Fruit fly (Drosophila melanogaster) whole organism, embryonic: ENCODE data around the gene L2HGDH.

Experiments used
- CG1024 ChIP-seq: fragments of 200-800 bp; sonication (Bioruptor generic); IDR thresholded peaks from 2 replicates; pipeline ENCODE4 v1.3.6; 2022; ENCODE audit warnings: missing biosample characterization, missing genetic modification characterization
- CG12219 ChIP-seq: fragments of 200-800 bp; sonication (Bioruptor generic); optimal IDR thresholded peaks from 3 replicates; lab custom pipeline; 2018; ENCODE audit warnings: missing biosample characterization, mild to moderate bottlenecking, missing genetic modification characterization
- CG12769 ChIP-seq: fragments of 200-800 bp; sonication (Bioruptor generic); optimal IDR thresholded peaks from 2 replicates; lab custom pipeline; 2019; ENCODE audit warnings: missing biosample characterization, mild to moderate bottlenecking, missing genetic modification characterization, moderate library complexity
- CG15269 ChIP-seq: fragments of 200-800 bp; sonication (Bioruptor generic); optimal IDR thresholded peaks from 2 replicates; lab custom pipeline; 2018; ENCODE audit warnings: missing biosample characterization, mild to moderate bottlenecking, missing genetic modification characterization, moderate library complexity
- CG16779 ChIP-seq: fragments of 200-800 bp; sonication (Bioruptor generic); IDR thresholded peaks from 2 replicates; pipeline ENCODE4 v1.3.6; 2022; ENCODE audit warnings: missing biosample characterization, missing genetic modification characterization
- CG18262 ChIP-seq: fragments of 200-800 bp; optimal IDR thresholded peaks from 3 replicates; lab custom pipeline; 2019; ENCODE audit warnings: missing biosample characterization, mild to moderate bottlenecking, missing genetic modification characterization, moderate library complexity
- CG2116 ChIP-seq: fragments of 200-800 bp; sonication (Bioruptor generic); optimal IDR thresholded peaks from 3 replicates; lab custom pipeline; 2018; ENCODE audit warnings: missing biosample characterization, mild to moderate bottlenecking, missing genetic modification characterization
- CG2120 ChIP-seq: fragments of 200-800 bp; sonication (Bioruptor generic); optimal IDR thresholded peaks from 3 replicates; lab custom pipeline; 2016; ENCODE audit warnings: missing biosample characterization, missing genetic modification characterization
- CG2199 ChIP-seq: fragments of 200-800 bp; sonication (Bioruptor generic); IDR thresholded peaks from 3 replicates; pipeline ENCODE4 v1.3.6; 2022; ENCODE audit warnings: missing biosample characterization, missing genetic modification characterization
- CG2202 ChIP-seq: fragments of 200-800 bp; sonication (Bioruptor generic); optimal IDR thresholded peaks from 2 replicates; lab custom pipeline; 2018; ENCODE audit warnings: missing biosample characterization, mild to moderate bottlenecking, missing genetic modification characterization
- CG3281 ChIP-seq: fragments of 200-800 bp; sonication (Bioruptor generic); optimal IDR thresholded peaks from 3 replicates; lab custom pipeline; 2017; ENCODE audit warnings: missing biosample characterization, mild to moderate bottlenecking, missing genetic modification characterization
- CG3838 ChIP-seq: fragments of 200-800 bp; sonication (Bioruptor generic); optimal IDR thresholded peaks from 3 replicates; lab custom pipeline; 2016; ENCODE audit warnings: missing biosample characterization, missing genetic modification characterization
- CG43689 ChIP-seq: fragments of 200-800 bp; sonication (Bioruptor generic); IDR thresholded peaks from 2 replicates; pipeline ENCODE4 v1.3.6; 2022; ENCODE audit warnings: missing biosample characterization, missing genetic modification characterization
- CG4404 ChIP-seq: fragments of 200-800 bp; sonication (Bioruptor generic); IDR thresholded peaks from 2 replicates; pipeline ENCODE4 v1.3.6; 2022; ENCODE audit warnings: missing biosample characterization, missing genetic modification characterization
- CG7928 ChIP-seq: fragments of 200-800 bp; sonication (Bioruptor generic); optimal IDR thresholded peaks from 2 replicates; lab custom pipeline; 2017; ENCODE audit warnings: missing biosample characterization, mild to moderate bottlenecking, missing genetic modification characterization
- CG8089 ChIP-seq: fragments of 200-800 bp; sonication (Bioruptor generic); optimal IDR thresholded peaks from 3 replicates; lab custom pipeline; 2016; ENCODE audit warnings: missing biosample characterization, missing genetic modification characterization
- CG8388 ChIP-seq: fragments of 200-800 bp; sonication (Bioruptor generic); optimal IDR thresholded peaks from 2 replicates; lab custom pipeline; 2019; ENCODE audit warnings: missing biosample characterization, mild to moderate bottlenecking, missing genetic modification characterization, moderate library complexity
- CG9437 ChIP-seq: fragments of 200-800 bp; sonication (Bioruptor generic); optimal IDR thresholded peaks from 2 replicates; lab custom pipeline; 2018; ENCODE audit warnings: missing biosample characterization, mild to moderate bottlenecking, missing genetic modification characterization
- CG9609 ChIP-seq: fragments of 200-800 bp; sonication (Bioruptor generic); optimal IDR thresholded peaks from 3 replicates; lab custom pipeline; 2016; ENCODE audit warnings: missing biosample characterization, missing genetic modification characterization
- Dfd ChIP-seq, 2 experiments: fragments of >200 bp; optimal IDR thresholded peaks; 2 replicates each; lab custom pipeline; 2017; ENCODE audit warnings: missing biosample characterization in 2 of 2, missing genetic modification characterization in 2 of 2
- Elba2 ChIP-seq: fragments of 200-800 bp; sonication (Bioruptor generic); optimal IDR thresholded peaks from 3 replicates; lab custom pipeline; 2016; ENCODE audit warnings: missing biosample characterization, missing genetic modification characterization
- Hand ChIP-seq: fragments of 200-800 bp; sonication (Bioruptor generic); optimal IDR thresholded peaks from 2 replicates; lab custom pipeline; 2017; ENCODE audit warnings: mild to moderate bottlenecking, missing biosample characterization, missing genetic modification reagents, missing genetic modification characterization
- Hr51 ChIP-seq, 2 experiments: fragments of 200-800 bp; sonication (Bioruptor generic); optimal IDR thresholded peaks; 2 replicates in 1 of 2; 3 replicates in 1 of 2; lab custom pipeline; 2016 to 2018; ENCODE audit warnings: missing biosample characterization in 2 of 2, missing genetic modification characterization in 2 of 2, mild to moderate bottlenecking in 1 of 2, moderate library complexity in 1 of 2
- Hr78 ChIP-seq, 2 experiments: fragments of 200-800 bp in 1 of 2; fragments of >200 bp in 1 of 2; sonication (Bioruptor generic) in 1 of 2; optimal IDR thresholded peaks; 2 replicates each; lab custom pipeline; 2017 to 2019; ENCODE audit warnings: missing biosample characterization in 2 of 2, missing genetic modification characterization in 2 of 2, mild to moderate bottlenecking in 1 of 2, moderate library complexity in 1 of 2
- Jarid2 ChIP-seq: fragments of 200-800 bp; sonication (Bioruptor generic); optimal IDR thresholded peaks from 3 replicates; lab custom pipeline; 2017; ENCODE audit warnings: mild to moderate bottlenecking, missing biosample characterization, missing genetic modification reagents, missing genetic modification characterization
- Lpt ChIP-seq: fragments of >200 bp; optimal IDR thresholded peaks from 2 replicates; lab custom pipeline; 2018; ENCODE audit warnings: missing biosample characterization, missing genetic modification characterization
- Med ChIP-seq: fragments of 200-800 bp; sonication (Bioruptor generic); peaks from one replicate; lab custom pipeline; 2016; ENCODE audit warnings: missing biosample characterization, missing genetic modification characterization, mild to moderate bottlenecking, inconsistent platforms, moderate library complexity
- Oaz ChIP-seq: fragments of 200-800 bp; sonication (Bioruptor generic); IDR thresholded peaks from 2 replicates; pipeline ENCODE4 v1.3.6; 2022; ENCODE audit warnings: missing biosample characterization, missing genetic modification characterization
- Sry-β ChIP-seq: fragments of 200-800 bp; sonication (Bioruptor generic); optimal IDR thresholded peaks from 2 replicates; lab custom pipeline; 2018; ENCODE audit warnings: missing biosample characterization, mild to moderate bottlenecking, missing genetic modification characterization, moderate library complexity
- Usf ChIP-seq: fragments of 200-800 bp; sonication (Bioruptor generic); optimal IDR thresholded peaks from 2 replicates; lab custom pipeline; 2017; ENCODE audit warnings: missing genotype, missing biosample characterization, missing genetic modification characterization
- ap ChIP-seq: fragments of 200-800 bp; sonication (Bioruptor generic); IDR thresholded peaks from 2 replicates; pipeline ENCODE4 v1.3.6; 2022; ENCODE audit warnings: missing biosample characterization, missing genetic modification characterization
- bsh ChIP-seq, 2 experiments: fragments of 200-800 bp; sonication (Bioruptor generic); optimal IDR thresholded peaks; 2 replicates each; lab custom pipeline; 2017 to 2018; ENCODE audit warnings: mild to moderate bottlenecking in 2 of 2, missing biosample characterization in 2 of 2, missing genetic modification characterization in 2 of 2, moderate library complexity in 1 of 2
- btn ChIP-seq: fragments of 200-800 bp; sonication (Bioruptor generic); optimal IDR thresholded peaks from 2 replicates; lab custom pipeline; 2016; ENCODE audit warnings: missing biosample characterization, missing genetic modification characterization
- dysf ChIP-seq: fragments of 200-800 bp; sonication (Bioruptor generic); IDR thresholded peaks from 3 replicates; pipeline ENCODE4 v1.3.6; 2022; ENCODE audit warnings: missing biosample characterization, missing genetic modification characterization
- ems ChIP-seq: fragments of 200-800 bp; sonication (Bioruptor generic); optimal IDR thresholded peaks from 3 replicates; lab custom pipeline; 2016; ENCODE audit warnings: missing biosample characterization, missing genetic modification characterization
- esg ChIP-seq: fragments of 200-800 bp; sonication (Bioruptor generic); conservative IDR thresholded peaks from 2 replicates; pipeline ENCODE4 v1.3.6; 2022; ENCODE audit warnings: missing biosample characterization, missing genetic modification characterization
- ewg ChIP-seq: fragments of 200-800 bp; sonication (Bioruptor generic); optimal IDR thresholded peaks from 3 replicates; lab custom pipeline; 2017; ENCODE audit warnings: mild to moderate bottlenecking, missing biosample characterization, missing genetic modification reagents, missing genetic modification characterization
- exex ChIP-seq: fragments of 200-800 bp; sonication (Bioruptor generic); optimal IDR thresholded peaks from 4 replicates; lab custom pipeline; 2018; ENCODE audit warnings: missing biosample characterization, mild to moderate bottlenecking, missing genetic modification characterization, moderate library complexity
- gce ChIP-seq: fragments of 200-800 bp; sonication (Bioruptor generic); IDR thresholded peaks from 3 replicates; pipeline ENCODE4 v1.3.6; 2022; ENCODE audit warnings: missing biosample characterization, missing genetic modification characterization
- her ChIP-seq: fragments of 200-800 bp; sonication (Bioruptor generic); optimal IDR thresholded peaks from 2 replicates; lab custom pipeline; 2016; ENCODE audit warnings: missing biosample characterization, missing genetic modification characterization
- inv ChIP-seq: fragments of 200-800 bp; sonication (Bioruptor generic); IDR thresholded peaks from 2 replicates; pipeline ENCODE4 v1.3.6; 2022; ENCODE audit warnings: missing biosample characterization, missing genetic modification characterization; ENCODE audit not compliant: partially characterized antibody
- kah ChIP-seq: fragments of 200-800 bp; sonication (Bioruptor generic); optimal IDR thresholded peaks from 2 replicates; lab custom pipeline; 2018; ENCODE audit warnings: missing biosample characterization, mild to moderate bottlenecking, missing genetic modification characterization
- prd ChIP-seq, 3 experiments: fragments of >200 bp in 2 of 3; fragments of 200-800 bp in 1 of 3; sonication (Bioruptor generic) in 1 of 3; optimal IDR thresholded peaks in 2 of 3; IDR thresholded peaks in 1 of 3; 2 replicates in 2 of 3; 3 replicates in 1 of 3; pipeline versions ENCODE4 v1.3.6 to Lab custom; 2017 to 2022; ENCODE audit warnings: missing biosample characterization in 1 of 3, missing genetic modification characterization in 1 of 3
- salm ChIP-seq: fragments of 200-800 bp; sonication (Bioruptor generic); optimal IDR thresholded peaks from 2 replicates; lab custom pipeline; 2018; ENCODE audit warnings: missing biosample characterization, mild to moderate bottlenecking, missing genetic modification characterization
- sc ChIP-seq, 3 experiments: fragments of >200 bp in 2 of 3; fragments of 200-800 bp in 1 of 3; sonication (Bioruptor generic) in 1 of 3; optimal IDR thresholded peaks; 2 replicates in 2 of 3; 3 replicates in 1 of 3; lab custom pipeline; 2017; ENCODE audit warnings: mild to moderate bottlenecking in 1 of 3, missing biosample characterization in 1 of 3, missing genetic modification characterization in 1 of 3, missing genetic modification reagents in 1 of 3
- schlank ChIP-seq: fragments of 200-800 bp; sonication (Bioruptor generic); optimal IDR thresholded peaks from 2 replicates; lab custom pipeline; 2018; ENCODE audit warnings: missing biosample characterization, mild to moderate bottlenecking, missing genetic modification characterization
- sug ChIP-seq: fragments of 200-800 bp; optimal IDR thresholded peaks from 2 replicates; lab custom pipeline; 2019; ENCODE audit warnings: missing biosample characterization, mild to moderate bottlenecking, missing genetic modification characterization, moderate library complexity
- unpg ChIP-seq: fragments of 200-800 bp; sonication (Bioruptor generic); optimal IDR thresholded peaks from 3 replicates; lab custom pipeline; 2018; ENCODE audit warnings: missing biosample characterization, mild to moderate bottlenecking, missing genetic modification characterization, moderate library complexity

The L2HGDH gene

dm6 chr2L:19009130-19009529, 34.9 kb upstream of the L2HGDH start, which contains the start of gene RpL30 (continued):
- TF ChIP-seq CG3838 (GFP tag; lab: Kevin White, UChicago) (peak; percentile 64), CG2199 (GFP tag; lab: Robert Waterston, UW) (peak; percentile 86), schlank (peak; percentile 92), CG12219 (GFP tag; lab: Kevin White, UChicago) (peak; percentile 91), CG7928 (GFP tag; lab: Kevin White, UChicago) (peak; percentile 75), inv (GFP tag; lab: Robert Waterston, UW) (peak; percentile 33; the same call in 1 of the 2 replicates), CG43689 (GFP tag; lab: Robert Waterston, UW) (peak; percentile 55; the same call in 1 of the 2 replicates), bsh (GFP tag; optimal IDR thresholded peaks at IDR 0.05; lab: Kevin White, UChicago) (peak; percentile 81 to 82), CG2120 (GFP tag; lab: Kevin White, UChicago) (peak; percentile 81), CG1024 (GFP tag; lab: Robert Waterston, UW) (peak; percentile 71), btn (GFP tag; lab: Kevin White, UChicago) (peak; percentile 92), Hand (peak; percentile 91), Jarid2 (GFP tag; lab: Kevin White, UChicago) (peak; percentile 85), Sry-β (GFP tag; lab: Kevin White, UChicago) (peak; percentile 61), CG12769 (tag; lab: Kevin White, UChicago) (peak; percentile 94), CG2116 (peak; percentile 90), CG8089 (GFP tag; lab: Kevin White, UChicago) (peak; percentile 92), CG3281 (peak; percentile 93), gce (peak; percentile 94), CG2202 (tag; lab: Kevin White, UChicago) (peak; percentile 91), prd (optimal IDR thresholded peaks at IDR 0.05; lab: Kevin White, UChicago) (no peak), prd (GFP tag; IDR thresholded peaks at IDR 0.05; lab: Robert Waterston, UW) (peak; percentile 71), dysf (GFP tag; lab: Robert Waterston, UW) (peak; percentile 84), esg (0 out of 2 replicates have a peak, but pooled peaks have one; percentile 39), unpg (GFP tag; lab: Kevin White, UChicago) (peak; percentile 90), ems (peak; percentile 88), CG8388 (GFP tag; lab: Kevin White, UChicago) (peak; percentile 82), kah (peak; percentile 88), ewg (GFP tag; lab: Kevin White, UChicago) (peak; percentile 84), CG9437 (GFP tag; lab: Kevin White, UChicago) (peak; percentile 67), CG9609 (GFP tag; lab: Kevin White, UChicago) (peak; percentile 92), CG4404 (peak; percentile 52; the same call in 1 of the 2 replicates), CG16779 (GFP tag; lab: Robert Waterston, UW) (peak; percentile 91), her (GFP tag; lab: Kevin White, UChicago) (peak; percentile 94), Med (GFP tag; lab: Kevin White, UChicago) (peak; percentile 99), ap (peak; percentile 61; the same call in 1 of the 2 replicates), Lpt (GFP tag; lab: Kevin White, UChicago) (no peak), Oaz (GFP tag; lab: Robert Waterston, UW) (peak; percentile 73), CG15269 (tag; lab: Kevin White, UChicago) (peak; percentile 79), Elba2 (GFP tag; lab: Kevin White, UChicago) (peak; percentile 70), Hr78 (GFP tag; optimal IDR thresholded peaks at IDR 0.05; lab: Kevin White, UChicago) (no peak), sug (tag; lab: Kevin White, UChicago) (peak; percentile 89), Usf (GFP tag; lab: Kevin White, UChicago) (peak; percentile 80), Hr51 (GFP tag; optimal IDR thresholded peaks at IDR 0.05; lab: Kevin White, UChicago) (peak; percentile 79 to 84), CG18262 (tag; lab: Kevin White, UChicago) (peak; percentile 79), salm (tag; lab: Kevin White, UChicago) (peak; percentile 92), Dfd (GFP tag; optimal IDR thresholded peaks at IDR 0.05; lab: Kevin White, UChicago) (no peak), exex (tag; lab: Kevin White, UChicago) (peak; percentile 81), sc (optimal IDR thresholded peaks at IDR 0.05; lab: Kevin White, UChicago) (no peak), sc (GFP tag; optimal IDR thresholded peaks at IDR 0.05; lab: Kevin White, UChicago) (peak; percentile 66)
